Fruit fly (Drosophila melanogaster) whole organism, adult: ENCODE data around the gene lace.

ENCODE experiments used
- CG11617 ChIP-seq: fragments of 200-800 bp; sonication (Bioruptor generic); optimal IDR thresholded peaks from 2 replicates; lab custom pipeline; 2017; ENCODE audit warnings: mild to moderate bottlenecking, missing biosample characterization, missing genetic modification reagents, missing genetic modification characterization
- CG12768 ChIP-seq: fragments of 200-800 bp; sonication (Bioruptor generic); optimal IDR thresholded peaks from 2 replicates; lab custom pipeline; 2017; ENCODE audit warnings: missing biosample characterization, missing genetic modification characterization, mild to moderate bottlenecking, moderate library complexity, missing genetic modification reagents
- CG14711 ChIP-seq: fragments of 200-800 bp; sonication (Bioruptor generic); optimal IDR thresholded peaks from 2 replicates; lab custom pipeline; 2018; ENCODE audit warnings: missing biosample characterization, mild to moderate bottlenecking, missing genetic modification characterization, moderate library complexity
- CG1620 ChIP-seq: fragments of 200-800 bp; sonication (Bioruptor generic); optimal IDR thresholded peaks from 2 replicates; lab custom pipeline; 2016; ENCODE audit warnings: missing biosample characterization, missing genetic modification characterization
- CG33017 ChIP-seq: fragments of 200-800 bp; sonication (Bioruptor generic); optimal IDR thresholded peaks from 2 replicates; lab custom pipeline; 2018; ENCODE audit warnings: missing biosample characterization, mild to moderate bottlenecking, missing genetic modification characterization, moderate library complexity
- CG5204 ChIP-seq: fragments of 200-800 bp; sonication (Bioruptor generic); optimal IDR thresholded peaks from 2 replicates; lab custom pipeline; 2016; ENCODE audit warnings: missing biosample characterization, missing genetic modification characterization
- CG7045 ChIP-seq: fragments of 200-800 bp; sonication (Bioruptor generic); optimal IDR thresholded peaks from 2 replicates; lab custom pipeline; 2017; ENCODE audit warnings: missing biosample characterization, mild to moderate bottlenecking, missing genetic modification characterization
- CG7101 ChIP-seq: fragments of 200-800 bp; sonication (Bioruptor generic); optimal IDR thresholded peaks from 2 replicates; lab custom pipeline; 2018; ENCODE audit warnings: missing biosample characterization, mild to moderate bottlenecking, missing genetic modification characterization, moderate library complexity
- Clk ChIP-seq: fragments of 200-800 bp; sonication (Bioruptor generic); optimal IDR thresholded peaks from 2 replicates; lab custom pipeline; 2017; ENCODE audit warnings: missing biosample characterization, missing genetic modification characterization
- Crg-1 ChIP-seq: fragments of 200-800 bp; sonication (Bioruptor generic); optimal IDR thresholded peaks from 2 replicates; lab custom pipeline; 2016; ENCODE audit warnings: missing biosample characterization, missing genetic modification characterization
- Hr96 ChIP-seq: fragments of 200-800 bp; sonication (Bioruptor generic); optimal IDR thresholded peaks from 2 replicates; lab custom pipeline; 2016; ENCODE audit warnings: missing biosample characterization, missing genetic modification characterization
- Mnt ChIP-seq: fragments of 200-800 bp; sonication (Bioruptor generic); optimal IDR thresholded peaks from 2 replicates; lab custom pipeline; 2016; ENCODE audit warnings: missing biosample characterization, mild to moderate bottlenecking, missing genetic modification characterization
- bab1 ChIP-seq: fragments of 200-800 bp; sonication (Bioruptor generic); optimal IDR thresholded peaks from 3 replicates; lab custom pipeline; 2019; ENCODE audit warnings: missing biosample characterization, mild to moderate bottlenecking, missing genetic modification characterization, moderate library complexity
- cic ChIP-seq: fragments of 200-800 bp; sonication (Bioruptor generic); optimal IDR thresholded peaks from 2 replicates; lab custom pipeline; 2017; ENCODE audit warnings: missing biosample characterization, mild to moderate bottlenecking, missing genetic modification characterization, moderate library complexity
- cnc ChIP-seq, 2 experiments: fragments of >200 bp; optimal IDR thresholded peaks; 2 replicates each; lab custom pipeline; 2017
- kay ChIP-seq: fragments of 200-800 bp; sonication (Bioruptor generic); peaks from one replicate; lab custom pipeline; 2016; ENCODE audit warnings: missing biosample characterization, missing genetic modification characterization, borderline replicate concordance
- ovo ChIP-seq: fragments of 200-800 bp; sonication (Bioruptor generic); optimal IDR thresholded peaks from 2 replicates; lab custom pipeline; 2016; ENCODE audit warnings: missing biosample characterization, missing genetic modification characterization
- pad ChIP-seq: fragments of 200-800 bp; sonication (Bioruptor generic); optimal IDR thresholded peaks from 3 replicates; lab custom pipeline; 2017; ENCODE audit warnings: missing biosample characterization, missing genetic modification characterization, mild to moderate bottlenecking, moderate library complexity, missing genetic modification reagents
- tj ChIP-seq: fragments of 200-800 bp; sonication (Bioruptor generic); optimal IDR thresholded peaks from 3 replicates; lab custom pipeline; 2017; ENCODE audit warnings: missing biosample characterization, mild to moderate bottlenecking, missing genetic modification characterization, moderate library complexity
- toe ChIP-seq: fragments of 200-800 bp; sonication (Bioruptor generic); optimal IDR thresholded peaks from 2 replicates; lab custom pipeline; 2016; ENCODE audit warnings: missing biosample characterization, missing genetic modification characterization

lace gene

DNA sequence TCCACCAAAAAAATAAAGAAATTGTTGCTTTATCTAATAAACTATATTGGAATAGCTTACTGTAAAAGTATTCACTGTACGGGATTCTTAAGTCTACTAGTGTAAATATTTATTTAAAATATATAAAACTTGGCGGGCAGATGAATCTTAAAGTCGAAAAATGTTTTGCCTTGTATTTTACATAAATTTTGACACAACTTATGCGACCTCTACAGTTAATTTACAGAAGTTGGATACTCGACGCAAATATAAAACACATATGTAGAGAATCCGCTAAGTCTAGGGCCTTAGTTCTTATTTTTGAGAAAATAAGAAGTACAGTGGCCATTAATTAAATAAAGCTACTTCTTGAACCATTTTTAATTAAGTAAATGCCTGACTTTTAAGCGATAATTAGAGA is 5.6 kb downstream of the lace start:
- no peak for TF ChIP-seq pad (GFP tag; lab: Kevin White, UChicago)
- TF ChIP-seq Hr96 (GFP tag; lab: Kevin White, UChicago) = no peak
- TF ChIP-seq CG14711 (tag; lab: Kevin White, UChicago) = no peak
- no peak for TF ChIP-seq kay (GFP tag; lab: Kevin White, UChicago)
- no peak for TF ChIP-seq CG5204 (GFP tag; lab: Kevin White, UChicago)
- TF ChIP-seq ovo (GFP tag; lab: Kevin White, UChicago) = no peak
- TF ChIP-seq CG12768 (GFP tag; lab: Kevin White, UChicago) = no peak
- no peak for TF ChIP-seq bab1 (GFP tag; lab: Kevin White, UChicago)
- no peak for TF ChIP-seq CG7045 (GFP tag; lab: Kevin White, UChicago)
- TF ChIP-seq CG7101 (tag; lab: Kevin White, UChicago) = no peak
- TF ChIP-seq CG1620 (GFP tag; lab: Kevin White, UChicago) = no peak
- no peak for TF ChIP-seq toe (GFP tag; lab: Kevin White, UChicago)
- TF ChIP-seq CG11617 = no peak
- TF ChIP-seq tj (GFP tag; lab: Kevin White, UChicago) = no peak
- no peak for TF ChIP-seq CG33017
- TF ChIP-seq cnc (optimal IDR thresholded peaks at IDR 0.05; lab: Kevin White, UChicago) = no peak
- no peak for TF ChIP-seq cic (GFP tag; lab: Kevin White, UChicago)
- no peak for TF ChIP-seq Clk (GFP tag; lab: Kevin White, UChicago)
- TF ChIP-seq Crg-1 = no peak

DNA sequence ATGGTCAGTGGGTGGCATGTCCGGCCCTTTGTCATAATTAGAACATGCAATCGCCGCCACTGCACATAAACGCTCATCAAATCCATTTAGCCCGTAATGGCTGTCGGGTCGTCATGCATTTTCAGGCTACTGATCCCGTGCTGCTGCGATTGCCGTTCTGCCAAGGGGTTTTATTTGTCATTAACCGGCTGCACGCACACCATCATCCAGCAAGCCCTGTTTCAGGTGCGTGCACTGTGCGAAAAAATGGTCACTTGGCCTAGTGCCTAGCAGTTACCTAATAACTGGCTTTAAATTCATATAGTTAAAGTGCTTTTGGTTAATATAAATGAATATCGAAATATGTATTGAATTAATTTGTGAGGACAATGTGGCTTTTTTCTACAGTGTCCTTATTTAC is 38.5 kb downstream of the lace start:
- TF ChIP-seq pad (GFP tag; lab: Kevin White, UChicago) (no peak), Mnt (no peak), CG33017 (no peak), CG11617 (no peak), cnc (optimal IDR thresholded peaks at IDR 0.05; lab: Kevin White, UChicago) (no peak), toe (GFP tag; lab: Kevin White, UChicago) (no peak), CG7101 (tag; lab: Kevin White, UChicago) (no peak), CG5204 (GFP tag; lab: Kevin White, UChicago) (no peak)

DNA sequence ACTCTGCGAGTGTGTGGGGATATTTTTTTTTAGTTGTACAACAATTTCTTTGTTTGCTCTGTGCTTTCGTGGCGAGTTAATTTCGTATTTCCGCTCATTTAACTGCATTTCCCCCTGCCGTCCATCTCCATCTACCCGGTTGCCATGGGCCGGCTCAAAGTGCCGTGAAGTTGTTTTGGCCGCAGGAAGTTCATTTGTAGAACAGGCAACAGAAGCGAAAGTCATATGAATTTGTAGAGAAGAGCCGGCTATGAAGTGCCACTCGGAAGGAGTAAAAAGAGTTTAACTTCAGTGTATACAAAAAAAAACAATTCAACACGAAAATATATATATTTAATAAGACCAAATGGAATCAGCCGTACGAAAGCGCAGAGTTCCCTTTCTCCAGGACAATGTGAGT is 48.3 kb downstream of the lace start, which contains the start of gene Skadu:
Gene Skadu (plus strand): TSS at position 301 of the 400 bp plus-strand sequence.
- no peak for TF ChIP-seq bab1 (GFP tag; lab: Kevin White, UChicago)
- no peak for TF ChIP-seq Hr96 (GFP tag; lab: Kevin White, UChicago)
- no peak for TF ChIP-seq Mnt
- no peak for TF ChIP-seq CG7045 (GFP tag; lab: Kevin White, UChicago)
- no peak for TF ChIP-seq CG12768 (GFP tag; lab: Kevin White, UChicago)
- TF ChIP-seq CG5204 (GFP tag; lab: Kevin White, UChicago) = no peak
- no peak for TF ChIP-seq CG1620 (GFP tag; lab: Kevin White, UChicago)

DNA sequence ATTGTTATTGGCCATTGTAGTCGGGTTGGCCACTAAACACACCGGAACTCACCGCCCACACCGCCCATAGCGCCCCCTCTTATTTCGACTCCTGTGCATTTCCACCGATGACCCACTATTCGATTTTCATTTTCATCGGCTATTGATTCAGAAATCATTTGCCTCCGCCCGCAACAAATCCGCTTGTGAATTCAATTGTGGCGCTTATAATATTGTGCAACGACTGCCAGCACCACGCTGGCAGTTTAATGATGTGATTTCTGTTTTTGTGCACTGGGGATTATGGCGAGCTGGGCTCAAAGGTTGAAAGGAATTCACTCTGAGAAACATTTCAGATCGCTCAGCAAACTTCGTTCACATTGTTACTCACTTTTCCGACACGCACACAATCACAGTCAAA is 51.1 kb downstream of the lace start, which contains the start of gene CG15256:
Gene CG15256 (plus strand): TSS at position 301 of the 400 bp plus-strand sequence.
- TF ChIP-seq CG7101 (tag; lab: Kevin White, UChicago) (no peak), CG12768 (GFP tag; lab: Kevin White, UChicago) (no peak), pad (GFP tag; lab: Kevin White, UChicago) (no peak), CG1620 (GFP tag; lab: Kevin White, UChicago) (no peak), kay (GFP tag; lab: Kevin White, UChicago) (no peak), Clk (GFP tag; lab: Kevin White, UChicago) (no peak), cnc (optimal IDR thresholded peaks at IDR 0.05; lab: Kevin White, UChicago) (no peak), CG11617 (no peak)

DNA sequence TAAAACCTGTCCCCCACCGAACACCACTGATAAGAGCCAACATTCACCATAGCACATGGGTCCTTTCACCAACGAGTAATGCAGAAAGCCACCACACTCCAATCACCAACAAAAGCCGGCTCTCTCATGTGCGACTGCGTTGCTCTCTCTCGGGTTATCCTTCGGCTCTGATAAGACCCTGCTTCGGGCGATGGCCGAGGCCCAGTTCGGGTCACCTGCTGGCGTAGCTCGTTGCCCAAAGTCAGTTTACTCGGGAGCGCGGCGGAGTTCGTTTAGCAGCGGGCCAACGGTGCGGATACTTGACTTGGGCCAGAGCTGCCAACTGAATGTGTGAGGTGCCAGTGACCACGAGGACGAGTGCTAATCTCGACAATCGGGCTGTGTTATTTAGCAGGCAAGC is 53.6 kb downstream of the lace start, which contains the start of gene kek3:
Gene kek3 (plus strand): TSS at position 244 of the 400 bp plus-strand sequence.
- TF ChIP-seq toe (GFP tag; lab: Kevin White, UChicago) = no peak
- TF ChIP-seq bab1 (GFP tag; lab: Kevin White, UChicago) = no peak
- no peak for TF ChIP-seq CG14711 (tag; lab: Kevin White, UChicago)
- TF ChIP-seq Hr96 (GFP tag; lab: Kevin White, UChicago) = no peak
- no peak for TF ChIP-seq Clk (GFP tag; lab: Kevin White, UChicago)
- no peak for TF ChIP-seq CG1620 (GFP tag; lab: Kevin White, UChicago)
- TF ChIP-seq CG12768 (GFP tag; lab: Kevin White, UChicago) = no peak
- TF ChIP-seq CG33017 = no peak
- no peak for TF ChIP-seq CG5204 (GFP tag; lab: Kevin White, UChicago)
- no peak for TF ChIP-seq ovo (GFP tag; lab: Kevin White, UChicago)
- TF ChIP-seq cnc (optimal IDR thresholded peaks at IDR 0.05; lab: Kevin White, UChicago) = no peak
- TF ChIP-seq pad (GFP tag; lab: Kevin White, UChicago) = no peak
- no peak for TF ChIP-seq CG11617
- no peak for TF ChIP-seq tj (GFP tag; lab: Kevin White, UChicago)
- TF ChIP-seq cic (GFP tag; lab: Kevin White, UChicago) = no peak
- TF ChIP-seq kay (GFP tag; lab: Kevin White, UChicago) = no peak
- TF ChIP-seq Mnt = no peak
- no peak for TF ChIP-seq CG7101 (tag; lab: Kevin White, UChicago)
